Fruit fly (Drosophila melanogaster) whole organism, embryonic: ENCODE results near the gene AstCC.
A peak's percentile ranks its signal among the peaks of the same experiment; 100 is the strongest.

Experiments
- ATbp ChIP-seq: fragments of 200-800 bp; sonication (Bioruptor generic); optimal IDR thresholded peaks from 2 replicates; lab custom pipeline; 2017; ENCODE audit warnings: missing biosample characterization, mild to moderate bottlenecking, missing genetic modification characterization, missing genetic modification reagents
- CG10267 ChIP-seq: fragments of 200-800 bp; sonication (Bioruptor generic); optimal IDR thresholded peaks from 2 replicates; lab custom pipeline; 2018; ENCODE audit warnings: missing biosample characterization, mild to moderate bottlenecking, missing genetic modification characterization, moderate library complexity
- CG11456 ChIP-seq: fragments of 200-800 bp; sonication (Bioruptor generic); IDR thresholded peaks from 3 replicates; pipeline ENCODE4 v1.3.6; 2022; ENCODE audit warnings: missing biosample characterization, missing genetic modification characterization
- CG12236 ChIP-seq: fragments of 200-800 bp; sonication (Bioruptor generic); optimal IDR thresholded peaks from 2 replicates; lab custom pipeline; 2016; ENCODE audit warnings: missing biosample characterization, missing genetic modification characterization
- CG12769 ChIP-seq: fragments of 200-800 bp; sonication (Bioruptor generic); optimal IDR thresholded peaks from 2 replicates; lab custom pipeline; 2019; ENCODE audit warnings: missing biosample characterization, mild to moderate bottlenecking, missing genetic modification characterization, moderate library complexity
- CG13296 ChIP-seq: fragments of 200-800 bp; sonication (Bioruptor generic); optimal IDR thresholded peaks from 3 replicates; lab custom pipeline; 2018; ENCODE audit warnings: missing biosample characterization, mild to moderate bottlenecking, missing genetic modification characterization
- CG13624 ChIP-seq: fragments of 200-800 bp; sonication (Bioruptor generic); optimal IDR thresholded peaks from 2 replicates; lab custom pipeline; 2016; ENCODE audit warnings: missing biosample characterization, missing genetic modification characterization
- CG14667 ChIP-seq: fragments of 200-800 bp; sonication (Bioruptor generic); IDR thresholded peaks from 2 replicates; pipeline ENCODE4 v1.3.6; 2022; ENCODE audit warnings: missing biosample characterization, missing genetic modification characterization
- CG15696 ChIP-seq: fragments of 200-800 bp; sonication (Bioruptor generic); optimal IDR thresholded peaks from 2 replicates; lab custom pipeline; 2019; ENCODE audit warnings: missing biosample characterization, mild to moderate bottlenecking, missing genetic modification characterization, moderate library complexity
- CG16813 ChIP-seq: fragments of 200-800 bp; sonication (Bioruptor generic); IDR thresholded peaks from 3 replicates; pipeline ENCODE4 v1.3.6; 2022; ENCODE audit warnings: missing biosample characterization, missing genetic modification characterization; ENCODE audit not compliant: partially characterized antibody
- CG16815 ChIP-seq: fragments of 200-800 bp; sonication (Bioruptor generic); optimal IDR thresholded peaks from 3 replicates; lab custom pipeline; 2017; ENCODE audit warnings: missing biosample characterization, mild to moderate bottlenecking, missing genetic modification characterization
- CG17328 ChIP-seq: fragments of 200-800 bp; sonication (Bioruptor generic); IDR thresholded peaks from 2 replicates; pipeline ENCODE4 v1.3.6; 2022; ENCODE audit warnings: missing biosample characterization, missing genetic modification characterization
- CG17912 ChIP-seq: fragments of 200-800 bp; sonication (Bioruptor generic); optimal IDR thresholded peaks from 2 replicates; lab custom pipeline; 2018; ENCODE audit warnings: missing biosample characterization, mild to moderate bottlenecking, missing genetic modification characterization
- CG2120 ChIP-seq: fragments of 200-800 bp; sonication (Bioruptor generic); optimal IDR thresholded peaks from 3 replicates; lab custom pipeline; 2016; ENCODE audit warnings: missing biosample characterization, missing genetic modification characterization
- CG2199 ChIP-seq: fragments of 200-800 bp; sonication (Bioruptor generic); IDR thresholded peaks from 3 replicates; pipeline ENCODE4 v1.3.6; 2022; ENCODE audit warnings: missing biosample characterization, missing genetic modification characterization
- CG3065 ChIP-seq: fragments of 200-800 bp; sonication (Bioruptor generic); optimal IDR thresholded peaks from 2 replicates; lab custom pipeline; 2016; ENCODE audit warnings: missing biosample characterization, missing genetic modification characterization
- CG31224 ChIP-seq: fragments of 200-800 bp; sonication (Bioruptor generic); IDR thresholded peaks from 2 replicates; pipeline ENCODE4 v1.3.6; 2022; ENCODE audit warnings: missing biosample characterization, missing genetic modification characterization
- CG33557 ChIP-seq: fragments of 200-800 bp; sonication (Bioruptor generic); optimal IDR thresholded peaks from 2 replicates; lab custom pipeline; 2019; ENCODE audit warnings: missing biosample characterization, mild to moderate bottlenecking, missing genetic modification characterization, moderate library complexity
- CG4707 ChIP-seq: fragments of 200-800 bp; sonication (Bioruptor generic); optimal IDR thresholded peaks from 2 replicates; lab custom pipeline; 2018; ENCODE audit warnings: missing biosample characterization, mild to moderate bottlenecking, missing genetic modification characterization, moderate library complexity
- CG6689 ChIP-seq: fragments of 200-800 bp; sonication (Bioruptor generic); IDR thresholded peaks from 2 replicates; pipeline ENCODE4 v1.3.6; 2022; ENCODE audit warnings: missing biosample characterization, missing genetic modification characterization
- CG6765 ChIP-seq: fragments of 200-800 bp; sonication (Bioruptor generic); optimal IDR thresholded peaks from 3 replicates; lab custom pipeline; 2017; ENCODE audit warnings: missing biosample characterization, mild to moderate bottlenecking, missing genetic modification characterization
- CkIIα-i1 ChIP-seq: fragments of 200-800 bp; sonication (Bioruptor generic); IDR thresholded peaks from 2 replicates; pipeline ENCODE4 v1.3.6; 2022; ENCODE audit warnings: missing biosample characterization, missing genetic modification characterization
- CrebB ChIP-seq: fragments of 200-800 bp; sonication (Bioruptor generic); optimal IDR thresholded peaks from 3 replicates; lab custom pipeline; 2018; ENCODE audit warnings: missing biosample characterization, mild to moderate bottlenecking, missing genetic modification characterization
- Drgx ChIP-seq: fragments of 200-800 bp; sonication (Bioruptor generic); IDR thresholded peaks from 2 replicates; pipeline ENCODE4 v1.3.6; 2022; ENCODE audit warnings: missing biosample characterization, missing genetic modification characterization
- Fer2 ChIP-seq: fragments of 200-800 bp; sonication (Bioruptor generic); optimal IDR thresholded peaks from 2 replicates; lab custom pipeline; 2018; ENCODE audit warnings: missing biosample characterization, mild to moderate bottlenecking, missing genetic modification characterization, moderate library complexity
- Hmx ChIP-seq: fragments of 200-800 bp; sonication (Bioruptor generic); optimal IDR thresholded peaks from 2 replicates; lab custom pipeline; 2016; ENCODE audit warnings: missing biosample characterization, missing genetic modification characterization
- Hr78 ChIP-seq, 2 experiments: fragments of 200-800 bp in 1 of 2; fragments of >200 bp in 1 of 2; sonication (Bioruptor generic) in 1 of 2; optimal IDR thresholded peaks; 2 replicates each; lab custom pipeline; 2017 to 2019; ENCODE audit warnings: missing biosample characterization in 2 of 2, missing genetic modification characterization in 2 of 2, mild to moderate bottlenecking in 1 of 2, moderate library complexity in 1 of 2
- MTF-1 ChIP-seq: fragments of 200-800 bp; sonication (Bioruptor generic); optimal IDR thresholded peaks from 2 replicates; lab custom pipeline; 2018; ENCODE audit warnings: missing biosample characterization, mild to moderate bottlenecking, missing genetic modification characterization, borderline replicate concordance
- Max ChIP-seq: fragments of 200-800 bp; sonication (Bioruptor generic); optimal IDR thresholded peaks from 2 replicates; lab custom pipeline; 2016; ENCODE audit warnings: missing biosample characterization, mild to moderate bottlenecking, missing genetic modification characterization
- NC2α ChIP-seq: fragments of 200-800 bp; sonication (Bioruptor generic); optimal IDR thresholded peaks from 2 replicates; lab custom pipeline; 2016; ENCODE audit warnings: missing biosample characterization, missing genetic modification characterization
- Pdp1 ChIP-seq, 2 experiments: fragments of 200-800 bp; sonication (Bioruptor generic); optimal IDR thresholded peaks; 3 replicates each; lab custom pipeline; 2016; ENCODE audit warnings: missing biosample characterization in 2 of 2, missing genetic modification characterization in 2 of 2, mild to moderate bottlenecking in 1 of 2, moderate library complexity in 1 of 2
- Sin3A ChIP-seq: fragments of >200 bp; optimal IDR thresholded peaks from 2 replicates; lab custom pipeline; 2018
- Sry-β ChIP-seq: fragments of 200-800 bp; sonication (Bioruptor generic); optimal IDR thresholded peaks from 2 replicates; lab custom pipeline; 2018; ENCODE audit warnings: missing biosample characterization, mild to moderate bottlenecking, missing genetic modification characterization, moderate library complexity
- Ssrp ChIP-seq: fragments of 200-800 bp; sonication (Bioruptor generic); optimal IDR thresholded peaks from 2 replicates; lab custom pipeline; 2018; ENCODE audit warnings: missing biosample characterization, mild to moderate bottlenecking, missing genetic modification characterization, moderate library complexity
- Vsx1 ChIP-seq: fragments of 200-800 bp; sonication (Bioruptor generic); optimal IDR thresholded peaks from 2 replicates; lab custom pipeline; 2017; ENCODE audit warnings: missing biosample characterization, mild to moderate bottlenecking, missing genetic modification characterization, missing genetic modification reagents
- bigmax ChIP-seq: fragments of 200-800 bp; sonication (Bioruptor generic); optimal IDR thresholded peaks from 2 replicates; lab custom pipeline; 2018; ENCODE audit warnings: missing biosample characterization, mild to moderate bottlenecking, missing genetic modification characterization
- corto ChIP-seq: fragments of 200-800 bp; sonication (Bioruptor generic); optimal IDR thresholded peaks from 2 replicates; lab custom pipeline; 2016; ENCODE audit warnings: missing biosample characterization, mild to moderate bottlenecking, missing genetic modification characterization, moderate library complexity
- crol ChIP-seq: fragments of 200-800 bp; sonication (Bioruptor generic); IDR thresholded peaks from 2 replicates; pipeline ENCODE4 v1.3.6; 2022; ENCODE audit warnings: missing biosample characterization, missing genetic modification characterization
- dati ChIP-seq: fragments of 200-800 bp; sonication (Bioruptor generic); IDR thresholded peaks from 2 replicates; pipeline ENCODE4 v1.3.6; 2022; ENCODE audit warnings: missing biosample characterization, missing genetic modification characterization
- exex ChIP-seq: fragments of 200-800 bp; sonication (Bioruptor generic); optimal IDR thresholded peaks from 4 replicates; lab custom pipeline; 2018; ENCODE audit warnings: missing biosample characterization, mild to moderate bottlenecking, missing genetic modification characterization, moderate library complexity
- h ChIP-seq: fragments of >200 bp; optimal IDR thresholded peaks from 2 replicates; lab custom pipeline; 2017
- lbe ChIP-seq: fragments of 200-800 bp; sonication (Bioruptor generic); optimal IDR thresholded peaks from 2 replicates; lab custom pipeline; 2016; ENCODE audit warnings: missing biosample characterization, mild to moderate bottlenecking, missing genetic modification characterization
- mirr ChIP-seq: fragments of 200-800 bp; sonication (Bioruptor generic); optimal IDR thresholded peaks from 3 replicates; lab custom pipeline; 2018; ENCODE audit warnings: missing biosample characterization, mild to moderate bottlenecking, missing genetic modification characterization
- org-1 ChIP-seq: fragments of 200-800 bp; sonication (Bioruptor generic); optimal IDR thresholded peaks from 2 replicates; lab custom pipeline; 2017; ENCODE audit warnings: missing biosample characterization, missing genetic modification characterization
- otp ChIP-seq: fragments of 200-800 bp; sonication (Bioruptor generic); IDR thresholded peaks from 3 replicates; pipeline ENCODE4, ENCODE4 v1.3.6; 2022; ENCODE audit warnings: missing biosample characterization, missing genetic modification characterization
- scrt ChIP-seq: fragments of 200-800 bp; sonication (Bioruptor generic); optimal IDR thresholded peaks from 2 replicates; lab custom pipeline; 2018; ENCODE audit warnings: missing biosample characterization, mild to moderate bottlenecking, missing genetic modification characterization, moderate library complexity
- sd ChIP-seq: fragments of 200-800 bp; sonication (Bioruptor generic); optimal IDR thresholded peaks from 3 replicates; lab custom pipeline; 2018; ENCODE audit warnings: missing biosample characterization, mild to moderate bottlenecking, missing genetic modification characterization, moderate library complexity
- sug ChIP-seq: fragments of 200-800 bp; optimal IDR thresholded peaks from 2 replicates; lab custom pipeline; 2019; ENCODE audit warnings: missing biosample characterization, mild to moderate bottlenecking, missing genetic modification characterization, moderate library complexity
- vfl ChIP-seq: fragments of 200-800 bp; sonication (Bioruptor generic); optimal IDR thresholded peaks from 2 replicates; lab custom pipeline; 2016; ENCODE audit warnings: missing biosample characterization, missing genetic modification characterization
- wor ChIP-seq: fragments of 200-800 bp; sonication (Bioruptor generic); IDR thresholded peaks from 2 replicates; pipeline ENCODE4 v1.3.6; 2022; ENCODE audit warnings: missing biosample characterization, missing genetic modification characterization
- z ChIP-seq: fragments of 200-800 bp; sonication (Bioruptor generic); IDR thresholded peaks from 3 replicates; pipeline ENCODE4 v1.3.6; 2022; ENCODE audit warnings: missing biosample characterization, missing genetic modification characterization
- zf30C ChIP-seq: fragments of 200-800 bp; sonication (Bioruptor generic); optimal IDR thresholded peaks from 3 replicates; lab custom pipeline; 2018; ENCODE audit warnings: missing biosample characterization, mild to moderate bottlenecking, missing genetic modification characterization
- zfh1 ChIP-seq: fragments of 200-800 bp; sonication (Bioruptor generic); IDR thresholded peaks from 3 replicates; pipeline ENCODE4 v1.3.6; 2022; ENCODE audit warnings: missing biosample characterization, missing genetic modification characterization

The AstCC gene

DNA sequence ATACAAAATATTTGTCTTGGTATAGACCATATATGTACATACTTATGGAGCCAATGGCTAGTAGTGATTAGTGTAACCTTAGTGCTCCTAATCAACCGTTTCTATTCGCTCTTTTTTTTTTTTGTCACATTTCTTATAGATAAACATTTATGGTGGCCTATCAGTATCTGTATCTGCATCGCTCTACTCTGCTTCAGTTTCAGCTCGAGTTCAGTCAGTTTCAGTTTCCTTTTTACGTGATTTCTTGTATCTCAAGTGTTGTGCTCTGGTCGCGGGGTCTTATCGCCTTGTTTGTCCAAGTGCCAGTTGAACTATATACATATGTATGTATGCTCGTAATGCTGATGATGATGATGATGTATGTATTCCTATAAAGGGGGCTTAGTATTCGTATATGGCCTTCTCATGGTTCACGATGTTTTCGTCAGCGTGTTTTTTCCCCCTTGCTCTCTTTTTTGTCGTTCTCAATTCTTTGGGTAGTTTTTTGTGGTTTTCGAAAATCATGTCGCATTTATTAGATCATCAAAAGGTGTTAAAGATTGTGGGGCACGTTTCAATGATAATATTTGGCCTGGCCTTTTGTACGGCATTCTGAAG lies 45.4 kb downstream of the AstCC start (continued):
- no peak for TF ChIP-seq CG6765 (GFP tag; lab: Kevin White, UChicago)
- TF ChIP-seq Sry-β, result no peak
- TF ChIP-seq zf30C, result no peak
- no peak for TF ChIP-seq Drgx (GFP tag; lab: Robert Waterston, UW)
- no peak for TF ChIP-seq Hmx
- TF ChIP-seq org-1 (GFP tag; lab: Kevin White, UChicago), result no peak
- TF ChIP-seq CG17328, result no peak
- TF ChIP-seq h, result no peak
- TF ChIP-seq NC2α, result no peak
- peak; percentile 13 for TF ChIP-seq sd
- TF ChIP-seq CG3065 (GFP tag; lab: Kevin White, UChicago), result no peak
- no peak for TF ChIP-seq Fer2
- TF ChIP-seq CG16813 (GFP tag; lab: Robert Waterston, UW), result no peak
- TF ChIP-seq CG12236 (GFP tag; lab: Kevin White, UChicago), result no peak
- no peak for TF ChIP-seq z (GFP tag; lab: Robert Waterston, UW)
- no peak for TF ChIP-seq Ssrp (tag; lab: Kevin White, UChicago)
- no peak for TF ChIP-seq otp (GFP tag; lab: Robert Waterston, UW)
- no peak for TF ChIP-seq CG2120
- TF ChIP-seq vfl, result no peak
- TF ChIP-seq mirr (GFP tag; lab: Kevin White, UChicago), result peak; percentile 65
- TF ChIP-seq CG10267 (tag; lab: Kevin White, UChicago), result no peak
- TF ChIP-seq wor, result no peak
- TF ChIP-seq CG14667, result no peak
- TF ChIP-seq Sin3A (lab: Kevin White, UChicago), result no peak
- no peak for TF ChIP-seq CG6689 (GFP tag; lab: Robert Waterston, UW)
- no peak for TF ChIP-seq dati (GFP tag; lab: Robert Waterston, UW)
- TF ChIP-seq CG17912 (GFP tag; lab: Kevin White, UChicago), result no peak
- TF ChIP-seq exex (tag; lab: Kevin White, UChicago), result peak; percentile 46
- peak; percentile 21 for TF ChIP-seq CrebB (tag; lab: Kevin White, UChicago)
- TF ChIP-seq CG4707, result no peak
- no peak for TF ChIP-seq CkIIα-i1
- no peak for TF ChIP-seq corto (GFP tag; lab: Kevin White, UChicago)
- TF ChIP-seq CG13624 (GFP tag; lab: Kevin White, UChicago), result no peak

DNA sequence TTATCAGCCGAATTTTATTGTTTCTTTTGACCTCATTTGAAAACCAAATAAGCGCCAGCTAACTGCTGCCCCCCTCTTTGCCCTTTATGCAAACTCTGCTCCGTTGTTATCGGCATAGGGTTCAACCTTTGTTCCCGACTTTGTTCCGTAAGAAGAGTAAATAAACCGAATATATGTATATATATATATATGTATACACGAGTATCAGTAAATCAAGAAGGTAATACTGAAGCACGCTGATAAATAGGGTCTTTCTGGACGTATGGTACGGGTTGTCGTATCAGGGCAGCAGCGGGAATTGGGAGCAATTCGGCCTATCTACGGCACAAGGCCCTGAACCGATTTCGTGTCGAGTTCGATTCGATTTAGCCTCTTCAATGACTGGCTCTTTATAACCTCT lies 46.1 kb downstream of the AstCC start:
- TF ChIP-seq crol (peak; percentile 46), zfh1 (GFP tag; lab: Robert Waterston, UW) (0 out of 3 replicates have a peak, but pooled peaks have one; percentile 17), Max (GFP tag; lab: Kevin White, UChicago) (no peak), Vsx1 (peak; percentile 41), CG12769 (peak; percentile 78), scrt (GFP tag; lab: Kevin White, UChicago) (no peak), Hr78 (GFP tag; optimal IDR thresholded peaks at IDR 0.05; lab: Kevin White, UChicago) (peak in 1 of 2 experiments; percentile 77), CG11456 (GFP tag; lab: Robert Waterston, UW) (0 out of 3 replicates have a peak, but pooled peaks have one; percentile 5), lbe (peak; percentile 13), CG31224 (GFP tag; lab: Robert Waterston, UW) (0 out of 2 replicates have a peak, but pooled peaks have one; percentile 8), CG15696 (peak; percentile 2), bigmax (GFP tag; lab: Kevin White, UChicago) (no peak), ATbp (GFP tag; lab: Kevin White, UChicago) (peak; percentile 40), sug (tag; lab: Kevin White, UChicago) (peak; percentile 21), CG13296 (GFP tag; lab: Kevin White, UChicago) (no peak), CG33557 (peak; percentile 48), CG2199 (GFP tag; lab: Robert Waterston, UW) (peak; percentile 60; the same call in 1 of the 3 replicates), Pdp1 (GFP tag; optimal IDR thresholded peaks at IDR 0.05; lab: Kevin White, UChicago) (peak in 1 of 2 experiments; percentile 58), MTF-1 (GFP tag; lab: Kevin White, UChicago) (peak; percentile 8), CG16815 (GFP tag; lab: Kevin White, UChicago) (no peak)
